Fruit fly (Drosophila melanogaster): ENCODE measurements around the gene comm3.

The comm3 gene

dm6 chr3L:15636359-15636758, 11.2 kb downstream of the comm3 start (continued):
- TF ChIP-seq CG10321 (GFP tag; IDR thresholded peaks at IDR 0.05): 0 out of 2 replicates have a peak, but pooled peaks have one; percentile 21
- peak; percentile 65 for TF ChIP-seq sug (tag; optimal IDR thresholded peaks at IDR 0.05)
- TF ChIP-seq CG14710 (tag; optimal IDR thresholded peaks at IDR 0.05): no peak
- peak; percentile 29 for TF ChIP-seq lab (GFP tag; optimal IDR thresholded peaks at IDR 0.05)
- no peak for TF ChIP-seq CG9932 (GFP tag; IDR thresholded peaks at IDR 0.05)
- TF ChIP-seq ewg (GFP tag; optimal IDR thresholded peaks at IDR 0.05): no peak
- TF ChIP-seq Rfx (GFP tag; IDR thresholded peaks at IDR 0.05): no peak
- TF ChIP-seq CG2875 (GFP tag; optimal IDR thresholded peaks at IDR 0.05): no peak
- TF ChIP-seq Oli (tag; optimal IDR thresholded peaks at IDR 0.05): no peak
- TF ChIP-seq CG30403 (GFP tag; optimal IDR thresholded peaks at IDR 0.05): no peak
- no peak for TF ChIP-seq CG34422 (GFP tag; IDR thresholded peaks at IDR 0.05)
- TF ChIP-seq ara (GFP tag; IDR thresholded peaks at IDR 0.05): peak; percentile 50; the same call in 1 of the 2 replicates
- peak; percentile 84 for TF ChIP-seq exex (tag; optimal IDR thresholded peaks at IDR 0.05)
- peak; percentile 9 for TF ChIP-seq Camta (GFP tag; optimal IDR thresholded peaks at IDR 0.05)
- TF ChIP-seq CG31365 (tag; optimal IDR thresholded peaks at IDR 0.05): no peak
- TF ChIP-seq CG2678 (tag; optimal IDR thresholded peaks at IDR 0.05): peak; percentile 5
- peak; percentile 65; the same call in 2 of the 4 replicates for TF ChIP-seq chinmo (GFP tag; IDR thresholded peaks at IDR 0.05; ENCODE audit: partially characterized antibody)
- TF ChIP-seq Lim3 (GFP tag; IDR thresholded peaks at IDR 0.05): no peak
- TF ChIP-seq grn (GFP tag; optimal IDR thresholded peaks at IDR 0.05): peak; percentile 81
- TF ChIP-seq CG3281 (GFP tag; optimal IDR thresholded peaks at IDR 0.05): no peak
- TF ChIP-seq sens (GFP tag): peak; percentile 60
- peak; percentile 39 for TF ChIP-seq mirr (GFP tag; optimal IDR thresholded peaks at IDR 0.05)
- TF ChIP-seq sim (GFP tag; IDR thresholded peaks at IDR 0.05): 0 out of 2 replicates have a peak, but pooled peaks have one; percentile 10
- peak; percentile 9 for TF ChIP-seq Hey (tag; optimal IDR thresholded peaks at IDR 0.05)
- TF ChIP-seq vnd (GFP tag; IDR thresholded peaks at IDR 0.05; ENCODE audit: partially characterized antibody): peak; percentile 58; the same call in 2 of the 3 replicates

DNA sequence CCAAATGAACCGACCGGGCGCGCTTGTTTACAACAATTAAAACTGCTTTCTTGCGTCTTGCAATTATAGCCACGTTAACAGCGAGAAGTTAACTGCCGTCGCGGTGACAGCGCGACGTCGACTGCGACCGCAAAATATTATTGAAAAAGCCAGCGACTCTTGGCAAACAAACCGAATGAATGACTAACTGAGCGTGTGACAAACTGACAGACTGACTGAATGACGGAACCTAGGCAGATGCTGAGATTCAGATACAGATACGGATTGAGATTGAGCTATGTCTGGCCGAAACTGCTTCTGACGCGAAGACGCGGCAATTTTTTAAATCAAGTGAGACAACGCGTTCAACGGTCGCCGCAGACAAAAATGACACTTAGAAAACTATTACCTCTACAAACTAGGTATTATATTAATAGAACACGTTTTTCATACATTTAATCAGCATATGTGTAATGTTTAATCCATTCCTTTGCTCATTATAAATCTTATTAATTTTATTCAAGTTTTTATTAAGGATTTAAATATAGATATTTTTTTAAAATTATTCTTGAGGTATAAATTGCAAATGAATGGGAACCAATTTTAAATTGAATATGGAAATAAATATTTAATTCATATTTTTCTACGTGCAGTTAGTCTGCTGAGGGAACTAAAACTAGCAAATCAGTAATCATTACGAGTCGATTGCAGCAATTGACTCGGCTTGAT, 13.0 kb downstream of the comm3 start:
- TF ChIP-seq CG7271 (tag; optimal IDR thresholded peaks at IDR 0.05) (no peak), CG12391 (tag; optimal IDR thresholded peaks at IDR 0.05) (no peak), zfh2 (GFP tag; optimal IDR thresholded peaks at IDR 0.05) (no peak), lmd (GFP tag; IDR thresholded peaks at IDR 0.05) (no peak), gce (GFP tag; IDR thresholded peaks at IDR 0.05) (no peak), CG17359 (tag; optimal IDR thresholded peaks at IDR 0.05) (no peak), CG16815 (GFP tag; optimal IDR thresholded peaks at IDR 0.05) (no peak), tx (GFP tag; optimal IDR thresholded peaks at IDR 0.05) (no peak), CG34376 (GFP tag; optimal IDR thresholded peaks at IDR 0.05) (peak; percentile 31), CG17361 (GFP tag; IDR thresholded peaks at IDR 0.05) (0 out of 3 replicates have a peak, but pooled peaks have one; percentile 40), Adf1 (GFP tag; IDR thresholded peaks at IDR 0.05) (peak; percentile 21; the same call in 1 of the 2 replicates), Nf-YC (tag; optimal IDR thresholded peaks at IDR 0.05) (peak; percentile 17), Dek (tag; optimal IDR thresholded peaks at IDR 0.05) (no peak), CG8290 (GFP tag; optimal IDR thresholded peaks at IDR 0.05) (no peak), CG8290 (tag; optimal IDR thresholded peaks at IDR 0.05) (no peak), bowl (GFP tag; IDR thresholded peaks at IDR 0.05) (no peak), mld (GFP tag; IDR thresholded peaks at IDR 0.05; ENCODE audit: partially characterized antibody) (no peak), CG10267 (tag; optimal IDR thresholded peaks at IDR 0.05) (no peak), hth (optimal IDR thresholded peaks at IDR 0.05) (no peak), Hr78 (GFP tag; optimal IDR thresholded peaks at IDR 0.05) (no peak), p53 (GFP tag; optimal IDR thresholded peaks at IDR 0.05) (no peak), Meics (GFP tag; optimal IDR thresholded peaks at IDR 0.05) (no peak), CG1024 (GFP tag; IDR thresholded peaks at IDR 0.05) (no peak), H15 (GFP tag; IDR thresholded peaks at IDR 0.05) (no peak), pan (optimal IDR thresholded peaks at IDR 0.05) (no peak), pan (GFP tag; optimal IDR thresholded peaks at IDR 0.05 in 1 of 2, IDR thresholded peaks at IDR 0.05 in 1 of 2) (no peak)
